Worm (Caenorhabditis elegans) whole organism, L2 larva: ENCODE results near the gene Y66C5A.2.

Experiments
- C34F6.9 ChIP-seq: fragments of 150-350 bp; optimal IDR thresholded peaks from 2 replicates; lab custom pipeline; 2014; ENCODE audit warnings: missing biosample characterization, missing genetic modification characterization
- F13H6.1 ChIP-seq: sonication (generic microtip); optimal IDR thresholded peaks from 2 replicates; lab custom pipeline; 2016; ENCODE audit warnings: missing genetic modification characterization, missing compliant biosample characterization
- R02D3.7 ChIP-seq: fragments of 150-350 bp; optimal IDR thresholded peaks from 2 replicates; lab custom pipeline; 2014; ENCODE audit warnings: missing biosample characterization, missing genetic modification characterization
- Y55F3AM.14 ChIP-seq: fragments of 200-800 bp; sonication (Bioruptor generic); optimal IDR thresholded peaks from 2 replicates; lab custom pipeline; 2018; ENCODE audit warnings: mild to moderate bottlenecking, missing genetic modification characterization, missing compliant biosample characterization
- ZK546.5 ChIP-seq: sonication (generic microtip); optimal IDR thresholded peaks from 2 replicates; lab custom pipeline; 2017; ENCODE audit warnings: missing biosample characterization, missing genetic modification characterization
- alr-1 ChIP-seq: fragments of 150-350 bp; optimal IDR thresholded peaks from 2 replicates; lab custom pipeline; 2014; ENCODE audit warnings: missing biosample characterization, missing genetic modification characterization
- aly-2 ChIP-seq: fragments of 150-350 bp; optimal IDR thresholded peaks from 2 replicates; lab custom pipeline; 2014; ENCODE audit warnings: missing biosample characterization, missing genetic modification characterization
- ama-1 ChIP-seq: fragments of 150-350 bp; optimal IDR thresholded peaks from 2 replicates; lab custom pipeline; 2018; ENCODE audit warnings: inconsistent platforms
- blmp-1 ChIP-seq: sonication (generic microtip); optimal IDR thresholded peaks from 2 replicates; lab custom pipeline; 2017; ENCODE audit warnings: missing genetic modification characterization, mild to moderate bottlenecking, missing compliant biosample characterization, antibody characterized with exemption, moderate library complexity; ENCODE audit not compliant: insufficient read depth
- ceh-16 ChIP-seq: fragments of 150-350 bp; optimal IDR thresholded peaks from 2 replicates; lab custom pipeline; 2014; ENCODE audit warnings: missing biosample characterization, missing genetic modification characterization
- ceh-82 ChIP-seq: fragments of 150-350 bp; optimal IDR thresholded peaks from 2 replicates; lab custom pipeline; 2014; ENCODE audit warnings: missing biosample characterization, missing genetic modification characterization
- crh-2 ChIP-seq: sonication (generic microtip); optimal IDR thresholded peaks from 2 replicates; lab custom pipeline; 2017; ENCODE audit warnings: missing biosample characterization, missing genetic modification characterization
- dmd-4 ChIP-seq: sonication (generic microtip); optimal IDR thresholded peaks from 2 replicates; lab custom pipeline; 2017; ENCODE audit warnings: missing biosample characterization, missing genetic modification characterization
- egl-27 ChIP-seq: sonication (generic microtip); optimal IDR thresholded peaks from 3 replicates; lab custom pipeline; 2017; ENCODE audit warnings: missing biosample characterization, missing genetic modification reagents, missing genetic modification characterization
- elt-1 ChIP-seq: fragments of 150-350 bp; optimal IDR thresholded peaks from 2 replicates; lab custom pipeline; 2014; ENCODE audit warnings: missing biosample characterization, missing genetic modification characterization
- elt-3 ChIP-seq: sonication (generic microtip); optimal IDR thresholded peaks from 2 replicates; lab custom pipeline; 2017; ENCODE audit warnings: missing biosample characterization, missing genetic modification characterization
- fos-1 ChIP-seq: fragments of 150-350 bp; optimal IDR thresholded peaks from 2 replicates; lab custom pipeline; 2014; ENCODE audit warnings: missing biosample characterization, missing genetic modification characterization
- gmeb-1 ChIP-seq: fragments of 150-350 bp; optimal IDR thresholded peaks from 2 replicates; lab custom pipeline; 2014; ENCODE audit warnings: missing biosample characterization, missing genetic modification characterization
- lin-11 ChIP-seq: fragments of 150-350 bp; sonication (generic microtip); optimal IDR thresholded peaks from 2 replicates; lab custom pipeline; 2014; ENCODE audit warnings: missing biosample characterization, missing genetic modification characterization, inconsistent platforms, mixed read lengths
- lin-13 ChIP-seq: fragments of 150-350 bp; optimal IDR thresholded peaks from 2 replicates; lab custom pipeline; 2014; ENCODE audit warnings: missing biosample characterization, missing genetic modification reagents, missing genetic modification characterization
- lin-39 ChIP-seq: fragments of 150-350 bp; optimal IDR thresholded peaks from 2 replicates; lab custom pipeline; 2014; ENCODE audit warnings: missing biosample characterization, missing genetic modification reagents, missing genetic modification characterization
- lsy-2 ChIP-seq, 2 experiments: fragments of 150-350 bp in 1 of 2; sonication (generic microtip) in 1 of 2; optimal IDR thresholded peaks; 2 replicates each; lab custom pipeline; 2014 to 2017; ENCODE audit warnings: missing biosample characterization in 2 of 2, missing genetic modification characterization in 2 of 2
- mab-5 ChIP-seq: fragments of 150-350 bp; optimal IDR thresholded peaks from 2 replicates; lab custom pipeline; 2014; ENCODE audit warnings: missing biosample characterization, missing genetic modification characterization
- mbf-1 ChIP-seq: sonication (generic microtip); optimal IDR thresholded peaks from 2 replicates; lab custom pipeline; 2017; ENCODE audit warnings: missing biosample characterization, missing genetic modification characterization
- mdl-1 ChIP-seq, 2 experiments: fragments of 150-350 bp in 1 of 2; sonication (generic microtip) in 1 of 2; optimal IDR thresholded peaks; 2 replicates each; lab custom pipeline; 2017; ENCODE audit warnings: missing biosample characterization in 2 of 2, missing genetic modification characterization in 2 of 2
- nhr-10 ChIP-seq: sonication (generic microtip); optimal IDR thresholded peaks from 2 replicates; lab custom pipeline; 2017; ENCODE audit warnings: missing biosample characterization, missing genetic modification characterization
- nhr-11 ChIP-seq: fragments of 150-350 bp; optimal IDR thresholded peaks from 2 replicates; lab custom pipeline; 2014; ENCODE audit warnings: missing biosample characterization, missing genetic modification characterization
- nhr-12 ChIP-seq: fragments of 150-350 bp; optimal IDR thresholded peaks from 2 replicates; lab custom pipeline; 2014; ENCODE audit warnings: missing biosample characterization, missing genetic modification characterization
- nhr-129 ChIP-seq: fragments of 150-350 bp; optimal IDR thresholded peaks from 2 replicates; lab custom pipeline; 2014; ENCODE audit warnings: missing biosample characterization, missing genetic modification characterization
- nhr-21 ChIP-seq: fragments of 150-350 bp; optimal IDR thresholded peaks from 2 replicates; lab custom pipeline; 2014; ENCODE audit warnings: missing biosample characterization, missing genetic modification characterization
- nhr-23 ChIP-seq: fragments of 150-350 bp; optimal IDR thresholded peaks from 2 replicates; lab custom pipeline; 2014; ENCODE audit warnings: missing biosample characterization, missing genetic modification reagents, missing genetic modification characterization
- nhr-237 ChIP-seq: fragments of 150-350 bp; optimal IDR thresholded peaks from 2 replicates; lab custom pipeline; 2014; ENCODE audit warnings: missing biosample characterization, missing genetic modification characterization
- nhr-25 ChIP-seq: fragments of 150-350 bp; sonication (generic microtip); optimal IDR thresholded peaks from 3 replicates; lab custom pipeline; 2014; ENCODE audit warnings: missing biosample characterization, missing genetic modification characterization
- nhr-6 ChIP-seq: fragments of 150-350 bp; optimal IDR thresholded peaks from 2 replicates; lab custom pipeline; 2014; ENCODE audit warnings: missing biosample characterization, missing genetic modification characterization
- nhr-77 ChIP-seq: fragments of 150-350 bp; optimal IDR thresholded peaks from 2 replicates; lab custom pipeline; 2014; ENCODE audit warnings: missing biosample characterization, missing genetic modification characterization
- peb-1 ChIP-seq: fragments of 150-350 bp; optimal IDR thresholded peaks from 2 replicates; lab custom pipeline; 2014; ENCODE audit warnings: missing biosample characterization, missing genetic modification characterization
- sem-4 ChIP-seq: fragments of 150-350 bp; optimal IDR thresholded peaks from 2 replicates; lab custom pipeline; 2014; ENCODE audit warnings: missing biosample characterization, missing genetic modification reagents, missing genetic modification characterization
- skn-1 ChIP-seq: sonication (generic microtip); optimal IDR thresholded peaks from 2 replicates; lab custom pipeline; 2017; ENCODE audit warnings: missing biosample characterization, missing genetic modification characterization
- sma-3 ChIP-seq: sonication (generic microtip); optimal IDR thresholded peaks from 2 replicates; lab custom pipeline; 2016; ENCODE audit warnings: missing genetic modification reagents, missing genetic modification characterization, missing compliant biosample characterization
- sma-9 ChIP-seq, 2 experiments: fragments of 150-350 bp in 1 of 2; sonication (generic microtip) in 1 of 2; optimal IDR thresholded peaks; 2 replicates each; lab custom pipeline; 2014 to 2016; ENCODE audit warnings: missing genetic modification characterization in 2 of 2, mild to moderate bottlenecking in 1 of 2, missing biosample characterization in 1 of 2, missing compliant biosample characterization in 1 of 2, missing genetic modification reagents in 1 of 2, moderate library complexity in 1 of 2
- snpc-4 ChIP-seq: fragments of 150-350 bp; optimal IDR thresholded peaks from 2 replicates; lab custom pipeline; 2014; ENCODE audit warnings: missing biosample characterization, missing genetic modification characterization
- unc-39 ChIP-seq: fragments of 150-350 bp; optimal IDR thresholded peaks from 2 replicates; lab custom pipeline; 2014; ENCODE audit warnings: missing biosample characterization, missing genetic modification characterization
- unc-55 ChIP-seq: fragments of 150-350 bp; sonication (generic microtip); optimal IDR thresholded peaks from 3 replicates; lab custom pipeline; 2014; ENCODE audit warnings: missing biosample characterization, missing genetic modification reagents, missing genetic modification characterization
- unc-62 ChIP-seq: fragments of 150-350 bp; optimal IDR thresholded peaks from 2 replicates; lab custom pipeline; 2014; ENCODE audit warnings: missing biosample characterization, missing genetic modification reagents, missing genetic modification characterization
- zag-1 ChIP-seq: fragments of 150-350 bp; optimal IDR thresholded peaks from 2 replicates; lab custom pipeline; 2014; ENCODE audit warnings: missing biosample characterization, missing genetic modification characterization
- ztf-1 ChIP-seq: fragments of 200-800 bp; sonication (Bioruptor generic); conservative IDR thresholded peaks from 2 replicates; pipeline ENCODE4 v1.3.6; 2022; ENCODE audit warnings: missing genetic modification characterization, missing compliant biosample characterization
- ztf-11 ChIP-seq: sonication (generic microtip); optimal IDR thresholded peaks from 2 replicates; lab custom pipeline; 2017; ENCODE audit warnings: missing biosample characterization, missing genetic modification characterization
- ztf-4 ChIP-seq: fragments of 150-350 bp; optimal IDR thresholded peaks from 2 replicates; lab custom pipeline; 2014; ENCODE audit warnings: missing biosample characterization, missing genetic modification characterization

Y66C5A.2 gene

ce11 chrX:14507992-14508391, 47.5 kb downstream of the Y66C5A.2 start (continued):
- TF ChIP-seq egl-27: peak; percentile 54
- TF ChIP-seq nhr-23 (tag; lab: Kevin White, UChicago): no peak
- peak; percentile 53 for TF ChIP-seq nhr-129 (tag; lab: Kevin White, UChicago)
- TF ChIP-seq elt-3 (tag; lab: Kevin White, UChicago): no peak
- no peak for TF ChIP-seq C34F6.9
- TF ChIP-seq mdl-1 (tag; optimal IDR thresholded peaks at IDR 0.05; lab: Kevin White, UChicago): no peak
- TF ChIP-seq ztf-1: no peak
- no peak for TF ChIP-seq ceh-82 (tag; lab: Kevin White, UChicago)
- peak; percentile 51 for TF ChIP-seq nhr-6 (tag; lab: Kevin White, UChicago)
- TF ChIP-seq aly-2: no peak
- TF ChIP-seq ztf-11 (tag; lab: Kevin White, UChicago): no peak
- TF ChIP-seq Y55F3AM.14 (GFP tag; lab: Kevin White, UChicago): no peak
- TF ChIP-seq zag-1 (tag; lab: Kevin White, UChicago): no peak
- no peak for TF ChIP-seq ztf-4 (tag; lab: Kevin White, UChicago)
- peak; percentile 69 for TF ChIP-seq sma-3 (GFP tag; lab: Kevin White, UChicago)
- TF ChIP-seq fos-1: peak; percentile 43
- TF ChIP-seq blmp-1 (tag; lab: Kevin White, UChicago): peak; percentile 97
- peak; percentile 47 for TF ChIP-seq ceh-16 (tag; lab: Kevin White, UChicago)
- no peak for TF ChIP-seq lin-39 (tag; lab: Kevin White, UChicago)
- peak; percentile 94 for TF ChIP-seq nhr-25
- no peak for TF ChIP-seq peb-1 (tag; lab: Kevin White, UChicago)
- no peak for TF ChIP-seq nhr-11 (tag; lab: Kevin White, UChicago)

- no peak for TF ChIP-seq elt-3 (tag; lab: Kevin White, UChicago)
- no peak for TF ChIP-seq nhr-77 (tag; lab: Kevin White, UChicago)
- peak; percentile 74 for TF ChIP-seq unc-62 (GFP tag; lab: Kevin White, UChicago)
- no peak for TF ChIP-seq zag-1 (tag; lab: Kevin White, UChicago)
- TF ChIP-seq ZK546.5: no peak
- no peak for TF ChIP-seq ceh-82 (tag; lab: Kevin White, UChicago)
- peak; percentile 46 for TF ChIP-seq crh-2 (tag; lab: Kevin White, UChicago)
- no peak for TF ChIP-seq nhr-237 (tag; lab: Kevin White, UChicago)
- peak; percentile 82 for TF ChIP-seq nhr-129 (tag; lab: Kevin White, UChicago)
- no peak for TF ChIP-seq nhr-11 (tag; lab: Kevin White, UChicago)
- TF ChIP-seq nhr-25: peak; percentile 88
- TF ChIP-seq blmp-1 (tag; lab: Kevin White, UChicago): peak; percentile 73
- peak in 1 of 2 experiments; percentile 10 for TF ChIP-seq mdl-1 (tag; optimal IDR thresholded peaks at IDR 0.05; lab: Kevin White, UChicago)
- TF ChIP-seq ztf-4 (tag; lab: Kevin White, UChicago): peak; percentile 24
- no peak for TF ChIP-seq ztf-1
- TF ChIP-seq elt-1 (tag; lab: Kevin White, UChicago): peak; percentile 46
- TF ChIP-seq alr-1: no peak
- TF ChIP-seq ama-1 (lab: Kevin White, UChicago): no peak
- TF ChIP-seq F13H6.1: peak; percentile 81
- TF ChIP-seq lsy-2 (tag; optimal IDR thresholded peaks at IDR 0.05; lab: Kevin White, UChicago): peak in 1 of 2 experiments; percentile 64
- peak; percentile 78 for TF ChIP-seq sem-4 (tag; lab: Kevin White, UChicago)
- no peak for TF ChIP-seq dmd-4 (tag; lab: Kevin White, UChicago)
- no peak for TF ChIP-seq nhr-12 (tag; lab: Kevin White, UChicago)
- no peak for TF ChIP-seq mbf-1
- no peak for TF ChIP-seq aly-2
- TF ChIP-seq lin-13 (GFP tag; lab: Kevin White, UChicago): peak; percentile 24
- TF ChIP-seq nhr-10 (tag; lab: Kevin White, UChicago): no peak
- no peak for TF ChIP-seq peb-1 (tag; lab: Kevin White, UChicago)
- TF ChIP-seq mab-5 (tag; lab: Kevin White, UChicago): no peak
- no peak for TF ChIP-seq lin-11 (tag; lab: Kevin White, UChicago)
- no peak for TF ChIP-seq gmeb-1 (tag; lab: Kevin White, UChicago)
- TF ChIP-seq egl-27: peak; percentile 91
- peak; percentile 66 for TF ChIP-seq sma-3 (GFP tag; lab: Kevin White, UChicago)
- TF ChIP-seq nhr-23 (tag; lab: Kevin White, UChicago): no peak
- TF ChIP-seq lin-39 (tag; lab: Kevin White, UChicago): no peak
- TF ChIP-seq unc-39 (tag; lab: Kevin White, UChicago): no peak
- no peak for TF ChIP-seq R02D3.7
- TF ChIP-seq snpc-4 (tag; lab: Kevin White, UChicago): no peak
- no peak for TF ChIP-seq Y55F3AM.14 (GFP tag; lab: Kevin White, UChicago)
- TF ChIP-seq fos-1: peak; percentile 53
- peak; percentile 84 for TF ChIP-seq nhr-21 (tag; lab: Kevin White, UChicago)
- peak; percentile 49 for TF ChIP-seq C34F6.9
- TF ChIP-seq skn-1 (tag; lab: Kevin White, UChicago): no peak
- peak; percentile 51 for TF ChIP-seq nhr-6 (tag; lab: Kevin White, UChicago)
- no peak for TF ChIP-seq ztf-11 (tag; lab: Kevin White, UChicago)
- no peak for TF ChIP-seq unc-55 (GFP tag; lab: Kevin White, UChicago)
- peak; percentile 93 for TF ChIP-seq sma-9 (GFP tag; optimal IDR thresholded peaks at IDR 0.05; lab: Kevin White, UChicago)
- TF ChIP-seq sma-9 (tag; optimal IDR thresholded peaks at IDR 0.05; lab: Kevin White, UChicago): no peak
- peak; percentile 67 for TF ChIP-seq ceh-16 (tag; lab: Kevin White, UChicago)
Observed at ce11 chrX:14508823-14509259, 48.3 kb downstream of the Y66C5A.2 start.
